Worm (Caenorhabditis elegans): ENCODE measurements around the gene srlf-30.

DNA sequence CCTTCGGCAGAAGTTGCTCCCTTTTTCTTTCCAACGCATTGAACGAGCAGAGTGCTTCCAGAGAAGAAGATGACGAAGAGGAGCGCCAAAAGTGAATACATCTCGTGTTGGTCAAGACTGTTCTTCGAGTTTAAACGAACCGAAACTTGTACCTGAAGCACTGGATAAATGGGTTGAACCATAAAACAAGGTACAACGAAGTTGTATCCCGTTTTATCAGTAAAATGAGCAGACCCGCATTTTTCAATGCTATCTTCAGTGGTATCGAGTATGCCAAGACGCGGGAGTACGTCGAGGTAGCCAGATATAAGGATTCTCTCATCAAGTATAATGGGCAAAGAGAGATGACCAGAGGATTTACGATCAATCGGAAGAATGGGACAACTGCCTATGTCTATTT, 12.9 kb upstream of the srlf-30 start, which contains the start of gene F13E9.16:
- TF ChIP-seq tbx-2 (tag; optimal IDR thresholded peaks at IDR 0.05) (no peak), ces-1 (GFP tag; optimal IDR thresholded peaks at IDR 0.05) (no peak), blmp-1 (tag; optimal IDR thresholded peaks at IDR 0.05) (no peak), nhr-71 (tag; optimal IDR thresholded peaks at IDR 0.05) (no peak), efl-1 (optimal IDR thresholded peaks at IDR 0.05) (no peak), efl-1 (GFP tag; optimal IDR thresholded peaks at IDR 0.05 in 1 of 2) (no peak), zag-1 (tag; optimal IDR thresholded peaks at IDR 0.05) (no peak)

Data from whole organism, L1 larva.